Worm (Caenorhabditis elegans) whole organism, L2 larva: ENCODE results near the gene ZC204.13.

Experiments used
- F13H6.1 ChIP-seq: sonication (generic microtip); optimal IDR thresholded peaks from 2 replicates; lab custom pipeline; 2016; ENCODE audit warnings: missing genetic modification characterization, missing compliant biosample characterization
- Y55F3AM.14 ChIP-seq: fragments of 200-800 bp; sonication (Bioruptor generic); optimal IDR thresholded peaks from 2 replicates; lab custom pipeline; 2018; ENCODE audit warnings: mild to moderate bottlenecking, missing genetic modification characterization, missing compliant biosample characterization
- aly-2 ChIP-seq: fragments of 150-350 bp; optimal IDR thresholded peaks from 2 replicates; lab custom pipeline; 2014; ENCODE audit warnings: missing biosample characterization, missing genetic modification characterization
- blmp-1 ChIP-seq: sonication (generic microtip); optimal IDR thresholded peaks from 2 replicates; lab custom pipeline; 2017; ENCODE audit warnings: missing genetic modification characterization, mild to moderate bottlenecking, missing compliant biosample characterization, antibody characterized with exemption, moderate library complexity; ENCODE audit not compliant: insufficient read depth
- fos-1 ChIP-seq: fragments of 150-350 bp; optimal IDR thresholded peaks from 2 replicates; lab custom pipeline; 2014; ENCODE audit warnings: missing biosample characterization, missing genetic modification characterization
- lin-13 ChIP-seq: fragments of 150-350 bp; optimal IDR thresholded peaks from 2 replicates; lab custom pipeline; 2014; ENCODE audit warnings: missing biosample characterization, missing genetic modification reagents, missing genetic modification characterization
- mdl-1 ChIP-seq, 2 experiments: fragments of 150-350 bp in 1 of 2; sonication (generic microtip) in 1 of 2; optimal IDR thresholded peaks; 2 replicates each; lab custom pipeline; 2017; ENCODE audit warnings: missing biosample characterization in 2 of 2, missing genetic modification characterization in 2 of 2
- nhr-10 ChIP-seq: sonication (generic microtip); optimal IDR thresholded peaks from 2 replicates; lab custom pipeline; 2017; ENCODE audit warnings: missing biosample characterization, missing genetic modification characterization
- nhr-11 ChIP-seq: fragments of 150-350 bp; optimal IDR thresholded peaks from 2 replicates; lab custom pipeline; 2014; ENCODE audit warnings: missing biosample characterization, missing genetic modification characterization
- nhr-12 ChIP-seq: fragments of 150-350 bp; optimal IDR thresholded peaks from 2 replicates; lab custom pipeline; 2014; ENCODE audit warnings: missing biosample characterization, missing genetic modification characterization
- peb-1 ChIP-seq: fragments of 150-350 bp; optimal IDR thresholded peaks from 2 replicates; lab custom pipeline; 2014; ENCODE audit warnings: missing biosample characterization, missing genetic modification characterization
- snpc-4 ChIP-seq: fragments of 150-350 bp; optimal IDR thresholded peaks from 2 replicates; lab custom pipeline; 2014; ENCODE audit warnings: missing biosample characterization, missing genetic modification characterization
- unc-39 ChIP-seq: fragments of 150-350 bp; optimal IDR thresholded peaks from 2 replicates; lab custom pipeline; 2014; ENCODE audit warnings: missing biosample characterization, missing genetic modification characterization
- unc-62 ChIP-seq: fragments of 150-350 bp; optimal IDR thresholded peaks from 2 replicates; lab custom pipeline; 2014; ENCODE audit warnings: missing biosample characterization, missing genetic modification reagents, missing genetic modification characterization

DNA sequence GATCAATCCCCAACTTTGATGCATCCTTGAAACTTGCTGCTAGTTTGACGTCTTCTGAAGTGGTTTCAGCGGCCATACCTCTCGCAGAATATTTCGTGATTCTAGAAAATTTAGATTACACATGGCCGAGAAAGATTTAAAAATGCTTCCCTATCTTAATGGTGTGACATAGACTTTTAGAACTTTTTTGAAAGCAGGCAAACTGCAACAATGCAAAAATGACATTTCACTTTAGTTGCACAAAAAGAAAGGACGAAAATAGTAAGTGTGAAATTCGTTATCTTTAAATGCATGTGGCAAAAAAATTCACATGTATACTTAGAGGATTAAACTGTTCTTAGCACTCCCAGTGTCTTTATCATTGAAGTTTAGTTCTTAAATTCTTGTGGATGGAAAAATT, 3.6 kb downstream of the ZC204.13 start, which contains the start of gene ZC204.12:
- TF ChIP-seq nhr-11 (tag; lab: Kevin White, UChicago) (no peak), mdl-1 (tag; optimal IDR thresholded peaks at IDR 0.05; lab: Kevin White, UChicago) (no peak), fos-1 (tag; lab: Kevin White, UChicago) (no peak), aly-2 (no peak), nhr-12 (tag; lab: Kevin White, UChicago) (no peak), snpc-4 (tag; lab: Kevin White, UChicago) (no peak), peb-1 (tag; lab: Kevin White, UChicago) (no peak), blmp-1 (tag; lab: Kevin White, UChicago) (no peak), Y55F3AM.14 (no peak), unc-62 (GFP tag; lab: Kevin White, UChicago) (no peak), unc-39 (tag; lab: Kevin White, UChicago) (no peak), nhr-10 (no peak), F13H6.1 (tag; lab: Kevin White, UChicago) (no peak), lin-13 (GFP tag; lab: Kevin White, UChicago) (no peak)
